Worm (Caenorhabditis elegans): ENCODE data around the gene Y82E9BR.14.

ce11 chrIII:1389988-1390387, 23.9 kb downstream of the Y82E9BR.14 start:
- no peak for TF ChIP-seq ces-1 (GFP tag; optimal IDR thresholded peaks at IDR 0.05)
- TF ChIP-seq snpc-4 (tag; optimal IDR thresholded peaks at IDR 0.05) = no peak
- no peak for TF ChIP-seq unc-62 (GFP tag; optimal IDR thresholded peaks at IDR 0.05)
- no peak for TF ChIP-seq cnd-1 (tag; optimal IDR thresholded peaks at IDR 0.05)
